Worm (Caenorhabditis elegans) whole organism, L4 larva: ENCODE data around the gene Y97E10AR.8.
A peak's percentile ranks its signal among the peaks of the same experiment; 100 is the strongest.

ENCODE experiments used
- D1046.2 ChIP-seq: fragments of 200-800 bp; sonication (Bioruptor generic); IDR thresholded peaks from 2 replicates; pipeline ENCODE4 v1.3.6; 2022; ENCODE audit warnings: missing genetic modification characterization, missing compliant biosample characterization
- F10B5.3 ChIP-seq: sonication (generic microtip); optimal IDR thresholded peaks from 2 replicates; lab custom pipeline; 2016; ENCODE audit warnings: mild to moderate bottlenecking, missing genetic modification characterization, missing compliant biosample characterization
- F49E8.2 ChIP-seq: sonication (generic microtip); optimal IDR thresholded peaks from 2 replicates; lab custom pipeline; 2016; ENCODE audit warnings: missing compliant biosample characterization, mild to moderate bottlenecking, missing genetic modification characterization, borderline replicate concordance
- R02D3.7 ChIP-seq: fragments of 150-350 bp; sonication (generic microtip); optimal IDR thresholded peaks from 3 replicates; lab custom pipeline; 2014; ENCODE audit warnings: missing biosample characterization, missing genetic modification characterization
- T26A8.4 ChIP-seq: fragments of 200-800 bp; sonication (Bioruptor generic); IDR thresholded peaks from 2 replicates; pipeline ENCODE4 v1.3.6; 2022; ENCODE audit warnings: missing genetic modification characterization, missing compliant biosample characterization
- Y48G9A.11 ChIP-seq: fragments of 200-800 bp; sonication (Bioruptor generic); IDR thresholded peaks from 2 replicates; pipeline ENCODE4 v1.3.6; 2022; ENCODE audit warnings: missing genetic modification reagents, missing genetic modification characterization, missing compliant biosample characterization
- Y75B8A.6 ChIP-seq: fragments of 200-800 bp; sonication (Bioruptor generic); IDR thresholded peaks from 2 replicates; pipeline ENCODE4 v1.3.6; 2022; ENCODE audit warnings: missing genetic modification reagents, missing genetic modification characterization, missing compliant biosample characterization
- aha-1 ChIP-seq: fragments of 150-350 bp; peaks from one replicate; lab custom pipeline; 2014; ENCODE audit warnings: missing biosample characterization, missing genetic modification characterization
- aly-2 ChIP-seq: sonication (generic microtip); optimal IDR thresholded peaks from 2 replicates; lab custom pipeline; 2018; ENCODE audit warnings: missing biosample characterization, missing genetic modification characterization
- ama-1 ChIP-seq: fragments of 150-350 bp; optimal IDR thresholded peaks from 2 replicates; lab custom pipeline; 2014; ENCODE audit warnings: inconsistent platforms, mixed read lengths
- arid-1 ChIP-seq: fragments of 200-800 bp; sonication (Bioruptor generic); conservative IDR thresholded peaks from 2 replicates; pipeline ENCODE4 v1.3.6; 2022; ENCODE audit warnings: missing genetic modification reagents, missing genetic modification characterization, missing compliant biosample characterization
- attf-4 ChIP-seq: sonication (generic microtip); optimal IDR thresholded peaks from 3 replicates; lab custom pipeline; 2017; ENCODE audit warnings: missing biosample characterization, missing genetic modification characterization
- ceh-32 ChIP-seq: sonication (generic microtip); optimal IDR thresholded peaks from 2 replicates; lab custom pipeline; 2016; ENCODE audit warnings: mild to moderate bottlenecking, missing genetic modification characterization, missing compliant biosample characterization; ENCODE audit not compliant: poor library complexity
- ceh-44 ChIP-seq: fragments of 200-800 bp; sonication (Bioruptor generic); IDR thresholded peaks from 2 replicates; pipeline ENCODE4 v1.3.6; 2022; ENCODE audit warnings: missing genetic modification reagents, missing genetic modification characterization, missing compliant biosample characterization
- ceh-62 ChIP-seq: sonication (generic microtip); optimal IDR thresholded peaks from 2 replicates; lab custom pipeline; 2017; ENCODE audit warnings: missing biosample characterization, missing genetic modification characterization
- ceh-82 ChIP-seq: sonication (generic microtip); optimal IDR thresholded peaks from 2 replicates; lab custom pipeline; 2017; ENCODE audit warnings: missing biosample characterization, missing genetic modification characterization
- daf-12 ChIP-seq: fragments of 150-350 bp; optimal IDR thresholded peaks from 2 replicates; lab custom pipeline; 2014; ENCODE audit warnings: missing biosample characterization, missing genetic modification reagents, missing genetic modification characterization
- daf-16 ChIP-seq, 3 experiments: sonication (generic microtip); optimal IDR thresholded peaks; 2 replicates each; lab custom pipeline; 2016 to 2017; ENCODE audit warnings: missing genetic modification characterization in 3 of 3, missing genetic modification reagents in 3 of 3, mild to moderate bottlenecking in 2 of 3, missing compliant biosample characterization in 2 of 3, missing biosample characterization in 1 of 3, moderate library complexity in 1 of 3
- daf-19 ChIP-seq: fragments of 200-800 bp; sonication (Bioruptor generic); conservative IDR thresholded peaks from 2 replicates; pipeline ENCODE4 v1.3.6; 2022; ENCODE audit warnings: missing genetic modification characterization, missing compliant biosample characterization
- daf-8 ChIP-seq: fragments of 200-800 bp; sonication (Bioruptor generic); IDR thresholded peaks from 2 replicates; pipeline ENCODE4 v1.3.6; 2022; ENCODE audit warnings: missing genetic modification characterization, missing compliant biosample characterization
- dpl-1 ChIP-seq: fragments of 150-350 bp; optimal IDR thresholded peaks from 2 replicates; lab custom pipeline; 2014; ENCODE audit warnings: missing biosample characterization, missing genetic modification reagents, missing genetic modification characterization
- dve-1 ChIP-seq: sonication (generic microtip); optimal IDR thresholded peaks from 2 replicates; lab custom pipeline; 2017; ENCODE audit warnings: antibody characterized with exemption, mild to moderate bottlenecking, missing genetic modification characterization, missing compliant biosample characterization; ENCODE audit not compliant: insufficient read depth
- egl-27 ChIP-seq: sonication (generic microtip); optimal IDR thresholded peaks from 3 replicates; lab custom pipeline; 2017; ENCODE audit warnings: missing biosample characterization, missing genetic modification reagents, missing genetic modification characterization
- egl-43 ChIP-seq: fragments of 200-800 bp; sonication (Bioruptor generic); IDR thresholded peaks from 2 replicates; pipeline ENCODE4 v1.3.6; 2022; ENCODE audit warnings: missing genetic modification reagents, missing genetic modification characterization, missing compliant biosample characterization
- hif-1 ChIP-seq, 2 experiments: sonication (generic microtip); optimal IDR thresholded peaks; 2 replicates each; lab custom pipeline; 2016 to 2017; ENCODE audit warnings: missing compliant biosample characterization in 2 of 2, missing genetic modification characterization in 2 of 2, missing genetic modification reagents in 2 of 2, missing genotype in 2 of 2, mild to moderate bottlenecking in 1 of 2
- lim-7 ChIP-seq: fragments of 200-800 bp; sonication (Bioruptor generic); IDR thresholded peaks from 2 replicates; pipeline ENCODE4 v1.3.6; 2022; ENCODE audit warnings: missing genetic modification characterization, missing compliant biosample characterization
- lin-15B ChIP-seq: fragments of 150-350 bp; sonication (generic microtip); optimal IDR thresholded peaks from 3 replicates; lab custom pipeline; 2014; ENCODE audit warnings: missing biosample characterization, missing genetic modification characterization
- lin-29 ChIP-seq: fragments of 200-800 bp; sonication (Bioruptor generic); IDR thresholded peaks from 2 replicates; pipeline ENCODE4 v1.3.6; 2022; ENCODE audit warnings: missing genetic modification reagents, missing genetic modification characterization, missing compliant biosample characterization
- lin-39 ChIP-seq: fragments of 150-350 bp; optimal IDR thresholded peaks from 2 replicates; lab custom pipeline; 2014; ENCODE audit warnings: missing biosample characterization, missing genetic modification reagents, missing genetic modification characterization
- lsy-2 ChIP-seq, 2 experiments: fragments of 150-350 bp in 1 of 2; sonication (generic microtip) in 1 of 2; optimal IDR thresholded peaks; 2 replicates each; lab custom pipeline; 2014 to 2017; ENCODE audit warnings: missing biosample characterization in 2 of 2, missing genetic modification characterization in 2 of 2
- madf-9 ChIP-seq: fragments of 200-800 bp; sonication (Bioruptor generic); conservative IDR thresholded peaks from 2 replicates; pipeline ENCODE4 v1.3.6; 2022; ENCODE audit warnings: missing genetic modification reagents, missing genetic modification characterization, missing compliant biosample characterization
- mdl-1 ChIP-seq, 2 experiments: fragments of 150-350 bp in 1 of 2; sonication (generic microtip) in 1 of 2; optimal IDR thresholded peaks; 2 replicates each; lab custom pipeline; 2014 to 2017; ENCODE audit warnings: missing biosample characterization in 2 of 2, missing genetic modification characterization in 2 of 2
- nhr-11 ChIP-seq: fragments of 150-350 bp; optimal IDR thresholded peaks from 2 replicates; lab custom pipeline; 2014; ENCODE audit warnings: missing biosample characterization, missing genetic modification characterization
- nhr-28 ChIP-seq: fragments of 150-350 bp; optimal IDR thresholded peaks from 2 replicates; lab custom pipeline; 2014; ENCODE audit warnings: missing biosample characterization, missing genetic modification characterization
- nhr-42 ChIP-seq: fragments of 200-800 bp; sonication (Bioruptor generic); IDR thresholded peaks from 2 replicates; pipeline ENCODE4 v1.3.6; 2022; ENCODE audit warnings: missing genetic modification characterization, missing compliant biosample characterization
- pqm-1 ChIP-seq: sonication (generic microtip); optimal IDR thresholded peaks from 2 replicates; lab custom pipeline; 2017; ENCODE audit warnings: missing biosample characterization, missing genetic modification characterization
- rbr-2 ChIP-seq: sonication (generic microtip); optimal IDR thresholded peaks from 2 replicates; lab custom pipeline; 2016; ENCODE audit warnings: missing genotype, missing genetic modification characterization, missing compliant biosample characterization
- saeg-2 ChIP-seq: fragments of 200-800 bp; sonication (Bioruptor generic); IDR thresholded peaks from 2 replicates; pipeline ENCODE4 v1.3.6; 2022; ENCODE audit warnings: missing genetic modification reagents, missing genetic modification characterization, missing compliant biosample characterization
- sdz-12 ChIP-seq: fragments of 200-800 bp; sonication (Bioruptor generic); optimal IDR thresholded peaks from 2 replicates; lab custom pipeline; 2018; ENCODE audit warnings: mild to moderate bottlenecking, missing genetic modification characterization, missing compliant biosample characterization
- set-16 ChIP-seq: fragments of 200-800 bp; sonication (Bioruptor generic); IDR thresholded peaks from 2 replicates; pipeline ENCODE4 v1.3.6; 2022; ENCODE audit warnings: missing genetic modification reagents, missing genetic modification characterization, missing compliant biosample characterization
- skn-1 ChIP-seq: fragments of 150-350 bp; optimal IDR thresholded peaks from 2 replicates; lab custom pipeline; 2014; ENCODE audit warnings: missing biosample characterization, missing genetic modification characterization
- spr-1 ChIP-seq: sonication (generic microtip); optimal IDR thresholded peaks from 2 replicates; lab custom pipeline; 2016; ENCODE audit warnings: mild to moderate bottlenecking, missing genetic modification characterization, missing compliant biosample characterization
- spr-3 ChIP-seq: fragments of 200-800 bp; sonication (Bioruptor generic); optimal IDR thresholded peaks from 2 replicates; lab custom pipeline; 2018; ENCODE audit warnings: mild to moderate bottlenecking, missing genetic modification characterization, missing compliant biosample characterization
- tra-1 ChIP-seq: fragments of 200-800 bp; sonication (Bioruptor generic); IDR thresholded peaks from 2 replicates; pipeline ENCODE4 v1.3.6; 2022; ENCODE audit warnings: missing genetic modification reagents, missing genetic modification characterization, missing compliant biosample characterization
- unc-39 ChIP-seq: sonication (generic microtip); optimal IDR thresholded peaks from 2 replicates; lab custom pipeline; 2017; ENCODE audit warnings: missing biosample characterization, missing genetic modification characterization
- zfp-2 ChIP-seq: sonication (generic microtip); optimal IDR thresholded peaks from 2 replicates; lab custom pipeline; 2016; ENCODE audit warnings: mild to moderate bottlenecking, missing genetic modification characterization, missing compliant biosample characterization
- zip-11 ChIP-seq: fragments of 200-800 bp; sonication (Bioruptor generic); IDR thresholded peaks from 2 replicates; pipeline ENCODE4 v1.3.6; 2022; ENCODE audit warnings: missing genetic modification characterization, missing compliant biosample characterization

The Y97E10AR.8 gene

ce11 chrV:8039085-8039525 lies 34.0 kb downstream of the Y97E10AR.8 start (continued):
- no peak for TF ChIP-seq zfp-2 (tag; lab: Kevin White, UChicago)
- no peak for TF ChIP-seq Y48G9A.11 (GFP tag; lab: Robert Waterston, UW)
- TF ChIP-seq lim-7: no peak
- no peak for TF ChIP-seq hif-1 (tag; optimal IDR thresholded peaks at IDR 0.05; lab: Kevin White, UChicago)
- no peak for TF ChIP-seq egl-43 (GFP tag; lab: Robert Waterston, UW)
- no peak for TF ChIP-seq madf-9
- peak; percentile 61 for TF ChIP-seq spr-1
- no peak for TF ChIP-seq zip-11 (GFP tag; lab: Robert Waterston, UW)
- no peak for TF ChIP-seq F49E8.2 (tag; lab: Kevin White, UChicago)
- no peak for TF ChIP-seq lin-29 (GFP tag; lab: Robert Waterston, UW)
- no peak for TF ChIP-seq Y75B8A.6 (GFP tag; lab: Robert Waterston, UW)
- peak; percentile 30 for TF ChIP-seq attf-4 (tag; lab: Kevin White, UChicago)
- TF ChIP-seq mdl-1 (tag; optimal IDR thresholded peaks at IDR 0.05; lab: Kevin White, UChicago): no peak
- TF ChIP-seq rbr-2 (tag; lab: Kevin White, UChicago): no peak
- TF ChIP-seq lin-39 (tag; lab: Kevin White, UChicago): no peak
- no peak for TF ChIP-seq aly-2 (tag; lab: Kevin White, UChicago)
- TF ChIP-seq lin-15B: no peak
- TF ChIP-seq R02D3.7 (tag; lab: Kevin White, UChicago): no peak
- peak; percentile 57; the same call in 1 of the 2 replicates for TF ChIP-seq T26A8.4 (GFP tag; lab: Robert Waterston, UW)
- TF ChIP-seq, all 104 proteins: peak for 17

- TF ChIP-seq F10B5.3 (tag; lab: Kevin White, UChicago) (no peak), daf-12 (no peak), egl-27 (tag; lab: Kevin White, UChicago) (no peak), egl-43 (GFP tag; lab: Robert Waterston, UW) (no peak), nhr-42 (GFP tag; lab: Robert Waterston, UW) (no peak), pqm-1 (no peak), ama-1 (lab: Kevin White, UChicago) (peak; percentile 70), daf-19 (GFP tag; lab: Robert Waterston, UW) (no peak)
These were observed 34.5 kb downstream of the Y97E10AR.8 start for ce11 chrV:8039606-8040005.

DNA sequence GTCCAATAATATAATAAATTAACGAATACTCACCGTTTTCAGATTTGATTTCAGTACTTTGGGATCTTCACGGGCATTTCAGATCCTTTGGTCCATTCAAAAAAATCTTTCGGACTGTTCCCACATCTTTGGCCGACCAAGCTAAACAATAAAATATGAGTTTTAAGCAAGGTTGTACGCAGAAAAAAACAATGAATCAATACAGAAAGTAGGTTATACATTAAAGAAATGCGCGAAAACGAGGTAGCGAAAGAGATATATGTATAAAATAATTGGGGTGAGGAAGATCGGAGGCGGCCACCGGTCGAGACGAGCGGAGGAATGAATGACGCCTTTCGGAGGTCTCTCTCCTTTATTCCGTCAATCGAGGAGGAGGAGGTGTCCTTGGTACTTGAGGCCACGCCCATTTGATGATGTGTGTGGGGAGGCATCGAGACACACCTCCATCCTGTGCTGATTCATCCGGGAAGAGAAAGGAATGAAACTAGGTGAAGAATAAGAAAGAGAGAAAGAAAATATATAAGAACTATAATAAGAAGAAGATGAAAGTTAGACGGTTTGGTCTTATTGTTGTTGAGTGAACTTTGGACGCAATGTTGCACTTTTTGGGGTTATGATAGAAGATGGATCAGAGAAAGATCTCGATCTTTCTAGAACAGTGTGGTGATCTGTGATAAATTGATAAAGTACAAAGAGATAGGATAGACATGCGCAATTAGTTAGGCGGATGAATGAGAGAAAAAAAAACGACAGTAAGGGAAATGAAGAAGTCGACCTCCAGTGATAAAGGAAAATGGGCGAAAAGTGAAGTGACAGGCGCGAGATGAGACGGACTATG lies 35.4 kb downstream of the Y97E10AR.8 start:
- TF ChIP-seq ceh-32 (tag; lab: Kevin White, UChicago) (no peak), T26A8.4 (GFP tag; lab: Robert Waterston, UW) (no peak), nhr-42 (GFP tag; lab: Robert Waterston, UW) (no peak), daf-8 (no peak), dve-1 (peak; percentile 51), spr-3 (GFP tag; lab: Kevin White, UChicago) (no peak), ceh-44 (GFP tag; lab: Robert Waterston, UW) (no peak), ceh-82 (tag; lab: Kevin White, UChicago) (no peak), sdz-12 (GFP tag; lab: Kevin White, UChicago) (no peak), attf-4 (tag; lab: Kevin White, UChicago) (no peak), unc-39 (tag; lab: Kevin White, UChicago) (no peak), aha-1 (tag; lab: Kevin White, UChicago) (peak; percentile 48), D1046.2 (GFP tag; lab: Robert Waterston, UW) (no peak), lsy-2 (tag; optimal IDR thresholded peaks at IDR 0.05; lab: Kevin White, UChicago) (peak in 1 of 2 experiments; percentile 60), nhr-11 (tag; lab: Kevin White, UChicago) (no peak), hif-1 (tag; optimal IDR thresholded peaks at IDR 0.05; lab: Kevin White, UChicago) (no peak), zfp-2 (tag; lab: Kevin White, UChicago) (no peak), tra-1 (GFP tag; lab: Robert Waterston, UW) (no peak), arid-1 (no peak), saeg-2 (no peak), nhr-28 (tag; lab: Kevin White, UChicago) (peak; percentile 43), F10B5.3 (tag; lab: Kevin White, UChicago) (no peak), skn-1 (no peak), set-16 (GFP tag; lab: Robert Waterston, UW) (peak; percentile 48; the same call in 1 of the 2 replicates), daf-16 (GFP tag; optimal IDR thresholded peaks at IDR 0.05; lab: Kevin White, UChicago) (no peak), daf-16 (tag; optimal IDR thresholded peaks at IDR 0.05; lab: Kevin White, UChicago) (no peak), dpl-1 (GFP tag; lab: Kevin White, UChicago) (peak; percentile 8), ceh-62 (tag; lab: Kevin White, UChicago) (no peak)
